Worm (Caenorhabditis elegans) whole organism, L4/young adult: ENCODE data around the gene Y82E9BL.5.

Experiments
- W03F9.2 ChIP-seq: fragments of 150-350 bp; optimal IDR thresholded peaks from 2 replicates; lab custom pipeline; 2014; ENCODE audit warnings: missing biosample characterization, missing genetic modification characterization
- dao-5 ChIP-seq: sonication (generic microtip); optimal IDR thresholded peaks from 2 replicates; lab custom pipeline; 2016; ENCODE audit warnings: missing genotype, missing genetic modification characterization, moderate library complexity, missing compliant biosample characterization
- him-1 ChIP-seq: sonication (generic microtip); optimal IDR thresholded peaks from 2 replicates; lab custom pipeline; 2016; ENCODE audit warnings: missing genotype, missing genetic modification reagents, missing genetic modification characterization, missing compliant biosample characterization

The Y82E9BL.5 gene

ce11 chrIII:1324513-1324912, 22.9 kb downstream of the Y82E9BL.5 start, which contains the start of gene fbxa-14:
Gene fbxa-14, minus strand, starts transcription at chrIII:1324613.
- no peak for TF ChIP-seq dao-5 (tag; lab: Kevin White, UChicago)
- no peak for TF ChIP-seq him-1 (tag; lab: Kevin White, UChicago)
- TF ChIP-seq W03F9.2 (tag; lab: Kevin White, UChicago): no peak

- no peak for TF ChIP-seq him-1 (tag; lab: Kevin White, UChicago)
- no peak for TF ChIP-seq W03F9.2 (tag; lab: Kevin White, UChicago)
Observed at ce11 chrIII:1323555-1323954, 23.9 kb downstream of the Y82E9BL.5 start.

DNA sequence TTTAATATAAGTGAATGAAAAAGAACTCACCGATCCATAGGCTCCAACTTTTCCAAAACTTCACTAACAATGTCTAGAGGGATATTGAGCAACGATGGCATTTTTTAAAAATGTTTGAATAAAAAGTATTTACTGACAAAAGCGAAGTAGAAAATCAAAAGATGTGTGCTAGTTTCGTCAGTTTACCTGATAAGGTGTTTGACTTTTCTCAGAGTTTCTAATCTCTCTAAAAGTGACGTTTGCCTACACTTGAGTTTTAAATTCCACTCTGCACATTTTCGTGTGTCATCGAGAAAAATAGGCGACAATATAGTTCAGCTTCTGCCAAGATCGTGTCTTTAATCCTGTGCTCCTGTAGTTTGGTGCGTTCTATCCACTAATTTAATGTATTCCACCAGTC, 25.9 kb downstream of the Y82E9BL.5 start, which contains the start of gene fbxa-15:
fbxa-15 (minus strand) TSS at position 101 of the 400 bp plus-strand sequence.
- TF ChIP-seq W03F9.2 (tag; lab: Kevin White, UChicago): no peak
- no peak for TF ChIP-seq dao-5 (tag; lab: Kevin White, UChicago)
- TF ChIP-seq him-1 (tag; lab: Kevin White, UChicago): no peak

ce11 chrIII:1315038-1315437, 32.4 kb downstream of the Y82E9BL.5 start, which contains the start of the genes fbxa-80 and fbxa-19:
Gene fbxa-80, minus strand, starts transcription at chrIII:1315210.
Gene fbxa-19, plus strand, starts transcription at chrIII:1315401.
- no peak for TF ChIP-seq dao-5 (tag; lab: Kevin White, UChicago)
- TF ChIP-seq W03F9.2 (tag; lab: Kevin White, UChicago): no peak
- no peak for TF ChIP-seq him-1 (tag; lab: Kevin White, UChicago)

DNA sequence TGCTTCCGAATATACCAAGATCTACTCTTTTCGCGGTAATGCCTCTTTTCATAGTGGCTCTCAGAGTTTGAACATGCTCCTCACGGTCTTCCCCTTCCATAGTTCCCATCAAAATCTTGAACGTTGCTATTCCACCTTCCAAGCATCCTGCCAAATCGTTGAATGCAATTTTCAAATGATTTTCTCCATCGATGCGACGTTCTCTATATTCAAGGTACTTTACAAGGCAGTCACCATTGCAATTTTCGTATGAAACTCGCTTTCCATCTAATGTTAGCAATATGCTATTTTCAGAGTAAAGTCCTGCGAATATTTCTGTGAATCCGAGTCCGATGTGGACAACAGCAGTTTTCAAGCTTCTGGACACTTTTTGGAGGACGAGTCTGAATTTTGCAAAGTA, 33.2 kb downstream of the Y82E9BL.5 start:
- no peak for TF ChIP-seq him-1 (tag; lab: Kevin White, UChicago)
- no peak for TF ChIP-seq W03F9.2 (tag; lab: Kevin White, UChicago)
- TF ChIP-seq dao-5 (tag; lab: Kevin White, UChicago): no peak

DNA sequence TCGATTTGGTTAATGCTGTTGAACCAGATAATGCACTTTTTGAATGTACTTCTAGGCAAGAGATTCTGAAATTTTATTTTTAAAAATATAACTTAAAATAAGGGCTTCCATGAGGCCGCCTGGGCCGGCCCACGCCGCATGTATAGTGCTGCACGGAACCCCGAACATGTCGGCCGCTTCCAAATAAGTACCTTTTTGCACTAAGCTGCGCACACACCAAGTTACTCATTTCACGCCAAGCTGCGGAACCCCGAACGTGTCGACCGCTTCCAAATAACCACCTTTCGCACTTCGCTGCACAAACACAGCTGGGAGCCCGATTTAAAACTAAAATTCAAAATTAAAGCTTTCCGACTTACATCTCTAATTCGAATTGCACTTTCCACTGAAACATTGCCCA, 36.1 kb downstream of the Y82E9BL.5 start:
- TF ChIP-seq dao-5 (tag; lab: Kevin White, UChicago) (no peak), W03F9.2 (tag; lab: Kevin White, UChicago) (no peak), him-1 (tag; lab: Kevin White, UChicago) (no peak)

ce11 chrIII:1308887-1309286, 38.6 kb downstream of the Y82E9BL.5 start, which contains the start of gene Y82E9BL.12:
Gene Y82E9BL.12, plus strand, starts transcription at chrIII:1309187.
- no peak for TF ChIP-seq W03F9.2 (tag; lab: Kevin White, UChicago)
- no peak for TF ChIP-seq him-1 (tag; lab: Kevin White, UChicago)
- no peak for TF ChIP-seq dao-5 (tag; lab: Kevin White, UChicago)

ce11 chrIII:1308209-1308608, 39.2 kb downstream of the Y82E9BL.5 start, which contains the start of gene fbxa-79:
Gene fbxa-79, minus strand, starts transcription at chrIII:1308294.
- TF ChIP-seq dao-5 (tag; lab: Kevin White, UChicago) (no peak), him-1 (tag; lab: Kevin White, UChicago) (no peak), W03F9.2 (tag; lab: Kevin White, UChicago) (no peak)

DNA sequence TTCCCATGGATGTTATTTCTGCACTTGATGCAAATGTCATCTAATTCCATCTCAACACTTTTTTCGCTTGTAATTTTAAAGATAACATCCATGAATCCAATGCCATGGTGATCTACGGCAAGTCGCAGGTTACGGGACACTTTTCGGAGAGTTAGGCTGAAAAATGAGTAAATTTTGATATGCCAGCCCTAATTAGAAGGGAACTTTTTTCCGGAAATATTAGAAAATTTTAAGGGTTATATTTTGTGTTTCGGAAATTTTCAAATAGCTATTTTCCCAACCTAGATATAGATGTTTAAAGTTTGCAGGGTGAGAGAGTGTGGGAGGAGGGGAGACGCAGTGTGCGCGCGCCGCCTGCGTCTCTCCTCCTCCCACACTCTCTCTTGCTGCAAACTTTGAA, 40.1 kb downstream of the Y82E9BL.5 start:
- TF ChIP-seq him-1 (tag; lab: Kevin White, UChicago) (no peak), dao-5 (tag; lab: Kevin White, UChicago) (no peak), W03F9.2 (tag; lab: Kevin White, UChicago) (no peak)

- TF ChIP-seq him-1 (tag; lab: Kevin White, UChicago) (no peak), W03F9.2 (tag; lab: Kevin White, UChicago) (no peak), dao-5 (tag; lab: Kevin White, UChicago) (no peak)
Observed at ce11 chrIII:1303414-1303813, 44.0 kb downstream of the Y82E9BL.5 start, which contains the start of gene fbxa-75. Gene fbxa-75, plus strand, starts transcription at chrIII:1303714.

DNA sequence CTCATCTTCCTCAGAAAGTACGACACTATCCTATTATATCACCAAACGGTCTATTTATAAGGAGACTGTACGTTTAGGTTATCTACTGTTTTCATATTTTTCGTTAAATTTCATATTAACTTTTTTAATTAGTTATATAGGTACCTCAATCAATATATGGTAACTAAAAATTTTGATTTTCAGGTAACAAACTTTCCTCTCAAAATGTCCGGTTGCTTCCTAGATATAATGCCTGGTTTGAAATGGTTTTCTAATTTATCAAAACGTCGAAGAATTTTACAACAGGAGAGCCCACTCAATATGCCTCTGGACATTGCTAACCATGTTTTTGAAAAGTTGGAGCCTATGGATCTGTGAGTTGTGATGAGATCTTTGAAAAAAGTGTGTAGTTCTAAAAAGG, 49.8 kb downstream of the Y82E9BL.5 start, which contains the start of gene fbxa-28:
fbxa-28 (plus strand) TSS at position 301 of the 400 bp plus-strand sequence.
- TF ChIP-seq W03F9.2 (tag; lab: Kevin White, UChicago) (no peak), him-1 (tag; lab: Kevin White, UChicago) (no peak), dao-5 (tag; lab: Kevin White, UChicago) (no peak)
